Worm (Caenorhabditis elegans) whole organism, L4 larva: ENCODE results near the gene F23F1.6.

Source experiments
- dpl-1 ChIP-seq: fragments of 150-350 bp; optimal IDR thresholded peaks from 2 replicates; lab custom pipeline; 2014; ENCODE audit warnings: missing biosample characterization, missing genetic modification reagents, missing genetic modification characterization
- egl-27 ChIP-seq: sonication (generic microtip); optimal IDR thresholded peaks from 3 replicates; lab custom pipeline; 2017; ENCODE audit warnings: missing biosample characterization, missing genetic modification reagents, missing genetic modification characterization
- fos-1 ChIP-seq: fragments of 150-350 bp; optimal IDR thresholded peaks from 2 replicates; lab custom pipeline; 2014; ENCODE audit warnings: missing biosample characterization, missing genetic modification characterization
- hlh-30 ChIP-seq: sonication (generic microtip); optimal IDR thresholded peaks from 2 replicates; lab custom pipeline; 2017; ENCODE audit warnings: antibody characterized with exemption, mild to moderate bottlenecking, missing genetic modification characterization, missing compliant biosample characterization; ENCODE audit not compliant: insufficient read depth
- nhr-11 ChIP-seq: fragments of 150-350 bp; optimal IDR thresholded peaks from 2 replicates; lab custom pipeline; 2014; ENCODE audit warnings: missing biosample characterization, missing genetic modification characterization
- nhr-237 ChIP-seq: sonication (generic microtip); optimal IDR thresholded peaks from 2 replicates; lab custom pipeline; 2017; ENCODE audit warnings: missing biosample characterization, missing genetic modification characterization
- nhr-77 ChIP-seq: fragments of 150-350 bp; optimal IDR thresholded peaks from 2 replicates; lab custom pipeline; 2014; ENCODE audit warnings: missing biosample characterization, missing genetic modification characterization
- skn-1 ChIP-seq: fragments of 150-350 bp; optimal IDR thresholded peaks from 2 replicates; lab custom pipeline; 2014; ENCODE audit warnings: missing biosample characterization, missing genetic modification characterization
- snpc-4 ChIP-seq: fragments of 150-350 bp; optimal IDR thresholded peaks from 2 replicates; lab custom pipeline; 2014; ENCODE audit warnings: missing biosample characterization, missing genetic modification characterization
- unc-62 ChIP-seq, 3 experiments: fragments of 150-350 bp in 1 of 3; sonication (generic microtip); optimal IDR thresholded peaks in 2 of 3; peaks in 1 of 3; 1 replicate in 1 of 3; 2 replicates in 2 of 3; lab custom pipeline; 2014 to 2017; ENCODE audit warnings: missing biosample characterization in 3 of 3, missing genetic modification characterization in 3 of 3, missing genetic modification reagents in 3 of 3, missing genotype in 1 of 3

DNA sequence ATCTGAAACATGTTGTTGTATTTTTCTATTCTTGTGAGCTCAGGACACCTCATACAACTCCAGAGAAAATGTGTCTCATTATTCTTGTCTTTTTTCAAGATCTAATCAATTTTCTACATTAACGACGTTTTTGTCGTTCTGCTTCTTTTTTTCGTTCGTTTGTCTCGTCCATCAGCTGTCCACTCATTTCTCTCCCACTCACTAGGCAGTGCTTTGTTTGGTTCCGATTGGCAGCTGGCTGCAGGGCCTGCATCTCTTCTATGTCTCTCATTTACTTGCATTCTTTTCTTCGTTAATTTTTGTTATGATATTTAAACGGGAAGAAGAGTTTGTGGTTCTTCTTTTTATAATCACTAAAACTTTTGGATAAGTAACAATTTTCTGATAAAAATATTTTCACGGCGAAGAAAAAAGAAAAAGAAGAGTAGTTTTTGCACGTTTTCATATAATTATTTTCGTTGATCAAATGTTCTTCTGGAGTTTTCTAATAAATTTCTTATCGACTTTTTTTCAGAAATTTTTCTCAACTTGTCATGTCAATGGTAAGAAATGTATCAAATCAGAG, 35.7 kb downstream of the F23F1.6 start, which contains the start of gene 2L52.1:
- TF ChIP-seq fos-1 (no peak), unc-62 (GFP tag; optimal IDR thresholded peaks at IDR 0.05 in 1 of 2; lab: Kevin White, UChicago) (no peak), unc-62 (tag; optimal IDR thresholded peaks at IDR 0.05; lab: Kevin White, UChicago) (no peak), nhr-237 (tag; lab: Kevin White, UChicago) (no peak), hlh-30 (no peak), skn-1 (tag; lab: Kevin White, UChicago) (no peak), egl-27 (tag; lab: Kevin White, UChicago) (no peak), snpc-4 (no peak), dpl-1 (GFP tag; lab: Kevin White, UChicago) (no peak), nhr-11 (tag; lab: Kevin White, UChicago) (no peak), nhr-77 (no peak)
